Fruit fly (Drosophila melanogaster) whole organism, adult: ENCODE data around the gene Tango6.

Experiments used
- CG11617 ChIP-seq: fragments of 200-800 bp; sonication (Bioruptor generic); optimal IDR thresholded peaks from 2 replicates; lab custom pipeline; 2017; ENCODE audit warnings: mild to moderate bottlenecking, missing biosample characterization, missing genetic modification reagents, missing genetic modification characterization
- CG12768 ChIP-seq: fragments of 200-800 bp; sonication (Bioruptor generic); optimal IDR thresholded peaks from 2 replicates; lab custom pipeline; 2017; ENCODE audit warnings: missing biosample characterization, missing genetic modification characterization, mild to moderate bottlenecking, moderate library complexity, missing genetic modification reagents
- CG14711 ChIP-seq: fragments of 200-800 bp; sonication (Bioruptor generic); optimal IDR thresholded peaks from 2 replicates; lab custom pipeline; 2018; ENCODE audit warnings: missing biosample characterization, mild to moderate bottlenecking, missing genetic modification characterization, moderate library complexity
- CG1620 ChIP-seq: fragments of 200-800 bp; sonication (Bioruptor generic); optimal IDR thresholded peaks from 2 replicates; lab custom pipeline; 2016; ENCODE audit warnings: missing biosample characterization, missing genetic modification characterization
- CG33017 ChIP-seq: fragments of 200-800 bp; sonication (Bioruptor generic); optimal IDR thresholded peaks from 2 replicates; lab custom pipeline; 2018; ENCODE audit warnings: missing biosample characterization, mild to moderate bottlenecking, missing genetic modification characterization, moderate library complexity
- CG5204 ChIP-seq: fragments of 200-800 bp; sonication (Bioruptor generic); optimal IDR thresholded peaks from 2 replicates; lab custom pipeline; 2016; ENCODE audit warnings: missing biosample characterization, missing genetic modification characterization
- CG7045 ChIP-seq: fragments of 200-800 bp; sonication (Bioruptor generic); optimal IDR thresholded peaks from 2 replicates; lab custom pipeline; 2017; ENCODE audit warnings: missing biosample characterization, mild to moderate bottlenecking, missing genetic modification characterization
- CG7101 ChIP-seq: fragments of 200-800 bp; sonication (Bioruptor generic); optimal IDR thresholded peaks from 2 replicates; lab custom pipeline; 2018; ENCODE audit warnings: missing biosample characterization, mild to moderate bottlenecking, missing genetic modification characterization, moderate library complexity
- Clk ChIP-seq: fragments of 200-800 bp; sonication (Bioruptor generic); optimal IDR thresholded peaks from 2 replicates; lab custom pipeline; 2017; ENCODE audit warnings: missing biosample characterization, missing genetic modification characterization
- Crg-1 ChIP-seq: fragments of 200-800 bp; sonication (Bioruptor generic); optimal IDR thresholded peaks from 2 replicates; lab custom pipeline; 2016; ENCODE audit warnings: missing biosample characterization, missing genetic modification characterization
- Hr96 ChIP-seq: fragments of 200-800 bp; sonication (Bioruptor generic); optimal IDR thresholded peaks from 2 replicates; lab custom pipeline; 2016; ENCODE audit warnings: missing biosample characterization, missing genetic modification characterization
- Mnt ChIP-seq: fragments of 200-800 bp; sonication (Bioruptor generic); optimal IDR thresholded peaks from 2 replicates; lab custom pipeline; 2016; ENCODE audit warnings: missing biosample characterization, mild to moderate bottlenecking, missing genetic modification characterization
- bab1 ChIP-seq: fragments of 200-800 bp; sonication (Bioruptor generic); optimal IDR thresholded peaks from 3 replicates; lab custom pipeline; 2019; ENCODE audit warnings: missing biosample characterization, mild to moderate bottlenecking, missing genetic modification characterization, moderate library complexity
- cic ChIP-seq: fragments of 200-800 bp; sonication (Bioruptor generic); optimal IDR thresholded peaks from 2 replicates; lab custom pipeline; 2017; ENCODE audit warnings: missing biosample characterization, mild to moderate bottlenecking, missing genetic modification characterization, moderate library complexity
- cnc ChIP-seq, 2 experiments: fragments of >200 bp; optimal IDR thresholded peaks; 2 replicates each; lab custom pipeline; 2017
- kay ChIP-seq: fragments of 200-800 bp; sonication (Bioruptor generic); peaks from one replicate; lab custom pipeline; 2016; ENCODE audit warnings: missing biosample characterization, missing genetic modification characterization, borderline replicate concordance
- ovo ChIP-seq: fragments of 200-800 bp; sonication (Bioruptor generic); optimal IDR thresholded peaks from 2 replicates; lab custom pipeline; 2016; ENCODE audit warnings: missing biosample characterization, missing genetic modification characterization
- pad ChIP-seq: fragments of 200-800 bp; sonication (Bioruptor generic); optimal IDR thresholded peaks from 3 replicates; lab custom pipeline; 2017; ENCODE audit warnings: missing biosample characterization, missing genetic modification characterization, mild to moderate bottlenecking, moderate library complexity, missing genetic modification reagents
- tj ChIP-seq: fragments of 200-800 bp; sonication (Bioruptor generic); optimal IDR thresholded peaks from 3 replicates; lab custom pipeline; 2017; ENCODE audit warnings: missing biosample characterization, mild to moderate bottlenecking, missing genetic modification characterization, moderate library complexity
- toe ChIP-seq: fragments of 200-800 bp; sonication (Bioruptor generic); optimal IDR thresholded peaks from 2 replicates; lab custom pipeline; 2016; ENCODE audit warnings: missing biosample characterization, missing genetic modification characterization

Gene Tango6

DNA sequence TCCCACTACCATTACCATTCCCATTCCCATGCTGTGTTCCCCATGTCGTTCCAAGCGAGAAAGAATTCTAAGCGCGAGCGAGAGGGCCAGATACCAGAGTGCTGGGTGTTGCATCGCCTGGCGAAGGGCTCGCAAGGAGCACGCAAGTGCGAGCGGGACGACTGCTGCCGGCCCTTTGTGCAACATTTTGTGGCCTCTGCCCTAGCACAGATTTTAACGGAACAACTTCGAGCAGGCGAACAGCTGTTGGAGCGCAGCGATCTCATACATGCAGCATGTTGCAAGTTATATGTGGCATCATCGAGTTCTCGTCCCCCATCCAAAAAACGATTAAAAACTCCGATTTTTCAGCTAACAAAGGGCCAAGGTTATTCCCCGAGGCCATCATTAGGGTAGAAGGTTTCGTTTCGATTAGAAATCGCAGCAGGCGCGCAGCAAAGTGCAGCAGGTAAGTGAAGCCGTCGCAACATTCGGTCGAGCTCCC, 21.3 kb upstream of the Tango6 start:
- peak; percentile 31 for TF ChIP-seq pad (GFP tag; lab: Kevin White, UChicago)
- TF ChIP-seq Crg-1 (GFP tag; lab: Kevin White, UChicago), result no peak

dm6 chr2L:18948065-18948723, 20.6 kb upstream of the Tango6 start:
- no peak for TF ChIP-seq CG1620
- no peak for TF ChIP-seq Mnt (GFP tag; lab: Kevin White, UChicago)
- no peak for TF ChIP-seq Hr96 (GFP tag; lab: Kevin White, UChicago)
- TF ChIP-seq tj (GFP tag; lab: Kevin White, UChicago), result peak; percentile 19
- no peak for TF ChIP-seq ovo
- no peak for TF ChIP-seq cic (GFP tag; lab: Kevin White, UChicago)
- peak; percentile 0 for TF ChIP-seq CG7101 (tag; lab: Kevin White, UChicago)
- TF ChIP-seq toe (GFP tag; lab: Kevin White, UChicago), result no peak

dm6 chr2L:18948724-18949108, 20.1 kb upstream of the Tango6 start, which contains the start of gene CG10428:
TSS of gene CG10428 (plus strand) at chr2L:18948884.
- peak; percentile 8 for TF ChIP-seq bab1 (GFP tag; lab: Kevin White, UChicago)
- TF ChIP-seq CG5204 (GFP tag; lab: Kevin White, UChicago), result no peak
- no peak for TF ChIP-seq kay (GFP tag; lab: Kevin White, UChicago)
- no peak for TF ChIP-seq CG7045

- TF ChIP-seq bab1 (GFP tag; lab: Kevin White, UChicago) (peak; percentile 70), ovo (no peak)
Observed at dm6 chr2L:18951674-18952073, 17.2 kb upstream of the Tango6 start, which contains the start of gene Nedd8. TSS of gene Nedd8 (minus strand) at chr2L:18951837.

- TF ChIP-seq ovo, result no peak
- no peak for TF ChIP-seq Clk (GFP tag; lab: Kevin White, UChicago)
- TF ChIP-seq cic (GFP tag; lab: Kevin White, UChicago), result no peak
- TF ChIP-seq CG14711 (tag; lab: Kevin White, UChicago), result peak; percentile 33
- no peak for TF ChIP-seq CG5204 (GFP tag; lab: Kevin White, UChicago)
- TF ChIP-seq CG33017 (tag; lab: Kevin White, UChicago), result no peak
- no peak for TF ChIP-seq toe (GFP tag; lab: Kevin White, UChicago)
- peak; percentile 28 for TF ChIP-seq CG7101 (tag; lab: Kevin White, UChicago)
- TF ChIP-seq Crg-1 (GFP tag; lab: Kevin White, UChicago), result no peak
- no peak for TF ChIP-seq kay (GFP tag; lab: Kevin White, UChicago)
- no peak for TF ChIP-seq pad (GFP tag; lab: Kevin White, UChicago)
- TF ChIP-seq CG11617, result peak; percentile 49
- TF ChIP-seq CG1620, result no peak
- TF ChIP-seq Mnt (GFP tag; lab: Kevin White, UChicago), result no peak
- TF ChIP-seq tj (GFP tag; lab: Kevin White, UChicago), result no peak
- TF ChIP-seq CG12768, result no peak
- peak; percentile 15 for TF ChIP-seq CG7045
- TF ChIP-seq Hr96 (GFP tag; lab: Kevin White, UChicago), result no peak
- no peak for TF ChIP-seq bab1 (GFP tag; lab: Kevin White, UChicago)
- no peak for TF ChIP-seq cnc (optimal IDR thresholded peaks at IDR 0.05; lab: Kevin White, UChicago)
Observed at dm6 chr2L:18953512-18954254, 15.1 kb upstream of the Tango6 start.

dm6 chr2L:18954255-18954715, 14.5 kb upstream of the Tango6 start, which contains the start of gene CG10621:
TSS of gene CG10621 (minus strand) at chr2L:18954431.
- TF ChIP-seq Mnt (GFP tag; lab: Kevin White, UChicago), result peak; percentile 67
- no peak for TF ChIP-seq toe (GFP tag; lab: Kevin White, UChicago)
- no peak for TF ChIP-seq ovo
- TF ChIP-seq CG7045, result no peak
- no peak for TF ChIP-seq CG11617
- TF ChIP-seq CG14711 (tag; lab: Kevin White, UChicago), result no peak
- no peak for TF ChIP-seq pad (GFP tag; lab: Kevin White, UChicago)
- TF ChIP-seq CG7101 (tag; lab: Kevin White, UChicago), result no peak
- TF ChIP-seq cic (GFP tag; lab: Kevin White, UChicago), result peak; percentile 85
- TF ChIP-seq tj (GFP tag; lab: Kevin White, UChicago), result peak; percentile 40
- TF ChIP-seq bab1 (GFP tag; lab: Kevin White, UChicago), result no peak
- no peak for TF ChIP-seq Crg-1 (GFP tag; lab: Kevin White, UChicago)
- TF ChIP-seq kay (GFP tag; lab: Kevin White, UChicago), result peak; percentile 92
- peak; percentile 5 for TF ChIP-seq Clk (GFP tag; lab: Kevin White, UChicago)
- no peak for TF ChIP-seq cnc (optimal IDR thresholded peaks at IDR 0.05; lab: Kevin White, UChicago)
- TF ChIP-seq CG33017 (tag; lab: Kevin White, UChicago), result peak; percentile 37
- no peak for TF ChIP-seq Hr96 (GFP tag; lab: Kevin White, UChicago)
- no peak for TF ChIP-seq CG1620
- peak; percentile 41 for TF ChIP-seq CG12768
- TF ChIP-seq CG5204 (GFP tag; lab: Kevin White, UChicago), result no peak
